Fruit fly (Drosophila melanogaster) whole organism, embryonic: ENCODE results near the gene Hand.
A peak's percentile ranks its signal among the peaks of the same experiment; 100 is the strongest.

Source experiments
- CG11093 ChIP-seq: fragments of 200-800 bp; sonication (Bioruptor generic); IDR thresholded peaks from 3 replicates; pipeline ENCODE4 v1.3.6; 2022; ENCODE audit warnings: missing biosample characterization, missing genetic modification characterization
- CG11696 ChIP-seq: fragments of 200-800 bp; sonication (Bioruptor generic); IDR thresholded peaks from 2 replicates; pipeline ENCODE4 v1.3.6; 2022; ENCODE audit warnings: missing biosample characterization, missing genetic modification characterization
- CG12219 ChIP-seq: fragments of 200-800 bp; sonication (Bioruptor generic); optimal IDR thresholded peaks from 3 replicates; lab custom pipeline; 2018; ENCODE audit warnings: missing biosample characterization, mild to moderate bottlenecking, missing genetic modification characterization
- CG12236 ChIP-seq: fragments of 200-800 bp; sonication (Bioruptor generic); optimal IDR thresholded peaks from 2 replicates; lab custom pipeline; 2016; ENCODE audit warnings: missing biosample characterization, missing genetic modification characterization
- CG12769 ChIP-seq: fragments of 200-800 bp; sonication (Bioruptor generic); optimal IDR thresholded peaks from 2 replicates; lab custom pipeline; 2019; ENCODE audit warnings: missing biosample characterization, mild to moderate bottlenecking, missing genetic modification characterization, moderate library complexity
- CG13296 ChIP-seq: fragments of 200-800 bp; sonication (Bioruptor generic); optimal IDR thresholded peaks from 3 replicates; lab custom pipeline; 2018; ENCODE audit warnings: missing biosample characterization, mild to moderate bottlenecking, missing genetic modification characterization
- CG13624 ChIP-seq: fragments of 200-800 bp; sonication (Bioruptor generic); optimal IDR thresholded peaks from 2 replicates; lab custom pipeline; 2016; ENCODE audit warnings: missing biosample characterization, missing genetic modification characterization
- CG14441 ChIP-seq: fragments of 200-800 bp; sonication (Bioruptor generic); IDR thresholded peaks from 2 replicates; pipeline ENCODE4 v1.3.6; 2022; ENCODE audit warnings: missing biosample characterization, missing genetic modification characterization
- CG17328 ChIP-seq: fragments of 200-800 bp; sonication (Bioruptor generic); IDR thresholded peaks from 2 replicates; pipeline ENCODE4 v1.3.6; 2022; ENCODE audit warnings: missing biosample characterization, missing genetic modification characterization
- CG18476 ChIP-seq: fragments of 200-800 bp; sonication (Bioruptor generic); optimal IDR thresholded peaks from 2 replicates; lab custom pipeline; 2016; ENCODE audit warnings: missing biosample characterization, mild to moderate bottlenecking, missing genetic modification characterization
- CG2202 ChIP-seq: fragments of 200-800 bp; sonication (Bioruptor generic); optimal IDR thresholded peaks from 2 replicates; lab custom pipeline; 2018; ENCODE audit warnings: missing biosample characterization, mild to moderate bottlenecking, missing genetic modification characterization
- CG33213 ChIP-seq: fragments of 200-800 bp; sonication (Bioruptor generic); optimal IDR thresholded peaks from 3 replicates; lab custom pipeline; 2016; ENCODE audit warnings: missing biosample characterization, missing genetic modification characterization
- CG33557 ChIP-seq: fragments of 200-800 bp; sonication (Bioruptor generic); optimal IDR thresholded peaks from 2 replicates; lab custom pipeline; 2019; ENCODE audit warnings: missing biosample characterization, mild to moderate bottlenecking, missing genetic modification characterization, moderate library complexity
- CG3407 ChIP-seq: fragments of 200-800 bp; sonication (Bioruptor generic); optimal IDR thresholded peaks from 2 replicates; lab custom pipeline; 2018; ENCODE audit warnings: missing biosample characterization, mild to moderate bottlenecking, missing genetic modification characterization
- CG4820 ChIP-seq: fragments of 200-800 bp; sonication (Bioruptor generic); optimal IDR thresholded peaks from 3 replicates; lab custom pipeline; 2016; ENCODE audit warnings: missing biosample characterization, missing genetic modification characterization
- CG5245 ChIP-seq: fragments of 200-800 bp; sonication (Bioruptor generic); optimal IDR thresholded peaks from 3 replicates; lab custom pipeline; 2016; ENCODE audit warnings: missing biosample characterization, missing genetic modification characterization
- CG6689 ChIP-seq: fragments of 200-800 bp; sonication (Bioruptor generic); IDR thresholded peaks from 2 replicates; pipeline ENCODE4 v1.3.6; 2022; ENCODE audit warnings: missing biosample characterization, missing genetic modification characterization
- CG7987 ChIP-seq: fragments of 200-800 bp; sonication (Bioruptor generic); optimal IDR thresholded peaks from 2 replicates; lab custom pipeline; 2018; ENCODE audit warnings: missing biosample characterization, mild to moderate bottlenecking, missing genetic modification characterization, moderate library complexity
- CG8944 ChIP-seq: fragments of 200-800 bp; sonication (Bioruptor generic); optimal IDR thresholded peaks from 3 replicates; lab custom pipeline; 2016; ENCODE audit warnings: missing biosample characterization, missing genetic modification characterization
- CG9609 ChIP-seq: fragments of 200-800 bp; sonication (Bioruptor generic); optimal IDR thresholded peaks from 3 replicates; lab custom pipeline; 2016; ENCODE audit warnings: missing biosample characterization, missing genetic modification characterization
- Camta ChIP-seq: fragments of 200-800 bp; sonication (Bioruptor generic); optimal IDR thresholded peaks from 2 replicates; lab custom pipeline; 2016; ENCODE audit warnings: missing biosample characterization, missing genetic modification characterization
- Drgx ChIP-seq: fragments of 200-800 bp; sonication (Bioruptor generic); IDR thresholded peaks from 2 replicates; pipeline ENCODE4 v1.3.6; 2022; ENCODE audit warnings: missing biosample characterization, missing genetic modification characterization
- E2f1 ChIP-seq: fragments of 200-800 bp; sonication (Bioruptor generic); IDR thresholded peaks from 2 replicates; pipeline ENCODE4 v1.3.6; 2022; ENCODE audit warnings: missing biosample characterization, missing genetic modification characterization
- Ets65A ChIP-seq: fragments of 200-800 bp; sonication (Bioruptor generic); peaks from one replicate; lab custom pipeline; 2016; ENCODE audit warnings: missing biosample characterization, missing genetic modification characterization
- MESR4 ChIP-seq: fragments of 200-800 bp; sonication (Bioruptor generic); optimal IDR thresholded peaks from 2 replicates; lab custom pipeline; 2018; ENCODE audit warnings: missing biosample characterization, mild to moderate bottlenecking, missing genetic modification characterization, moderate library complexity
- Optix ChIP-seq: fragments of 200-800 bp; sonication (Bioruptor generic); IDR thresholded peaks from 3 replicates; pipeline ENCODE4 v1.3.6; 2022; ENCODE audit warnings: missing biosample characterization, missing genetic modification characterization
- Pdp1 ChIP-seq, 2 experiments: fragments of 200-800 bp; sonication (Bioruptor generic); optimal IDR thresholded peaks; 3 replicates each; lab custom pipeline; 2016; ENCODE audit warnings: missing biosample characterization in 2 of 2, missing genetic modification characterization in 2 of 2, mild to moderate bottlenecking in 1 of 2, moderate library complexity in 1 of 2
- Side ChIP-seq: fragments of 200-800 bp; sonication (Bioruptor generic); optimal IDR thresholded peaks from 2 replicates; lab custom pipeline; 2016; ENCODE audit warnings: missing biosample characterization, missing genetic modification characterization
- Trl ChIP-seq, 3 experiments: fragments of >200 bp in 2 of 3; fragments of 200-800 bp in 1 of 3; sonication (Bioruptor generic) in 1 of 3; optimal IDR thresholded peaks; 2 replicates in 1 of 3; 3 replicates in 2 of 3; lab custom pipeline; 2016 to 2017; ENCODE audit warnings: missing biosample characterization in 1 of 3, missing genetic modification characterization in 1 of 3
- ap ChIP-seq: fragments of 200-800 bp; sonication (Bioruptor generic); IDR thresholded peaks from 2 replicates; pipeline ENCODE4 v1.3.6; 2022; ENCODE audit warnings: missing biosample characterization, missing genetic modification characterization
- btn ChIP-seq: fragments of 200-800 bp; sonication (Bioruptor generic); optimal IDR thresholded peaks from 2 replicates; lab custom pipeline; 2016; ENCODE audit warnings: missing biosample characterization, missing genetic modification characterization
- cg ChIP-seq: fragments of 200-800 bp; sonication (Bioruptor generic); optimal IDR thresholded peaks from 3 replicates; lab custom pipeline; 2019; ENCODE audit warnings: missing biosample characterization, mild to moderate bottlenecking, missing genetic modification characterization, moderate library complexity
- chn ChIP-seq: fragments of 200-800 bp; sonication (Bioruptor generic); optimal IDR thresholded peaks from 2 replicates; lab custom pipeline; 2016; ENCODE audit warnings: missing biosample characterization, missing genetic modification characterization
- dati ChIP-seq: fragments of 200-800 bp; sonication (Bioruptor generic); IDR thresholded peaks from 2 replicates; pipeline ENCODE4 v1.3.6; 2022; ENCODE audit warnings: missing biosample characterization, missing genetic modification characterization
- dpn ChIP-seq, 2 experiments: fragments of 200-800 bp; sonication (Bioruptor generic); optimal IDR thresholded peaks; 3 replicates each; lab custom pipeline; 2016; ENCODE audit warnings: missing biosample characterization in 2 of 2, missing genetic modification characterization in 2 of 2
- eve ChIP-seq, 2 experiments: fragments of >200 bp; optimal IDR thresholded peaks; 2 replicates each; lab custom pipeline; 2017; ENCODE audit warnings: missing biosample characterization in 2 of 2, missing genetic modification characterization in 2 of 2
- hbn ChIP-seq: fragments of 200-800 bp; sonication (Bioruptor generic); IDR thresholded peaks from 2 replicates; pipeline ENCODE4 v1.3.6; 2022; ENCODE audit warnings: missing biosample characterization, missing genetic modification characterization; ENCODE audit not compliant: partially characterized antibody
- ken ChIP-seq: fragments of 200-800 bp; sonication (Bioruptor generic); IDR thresholded peaks from 3 replicates; pipeline ENCODE4 v1.3.6; 2022; ENCODE audit warnings: missing biosample characterization, missing genetic modification characterization
- klu ChIP-seq: fragments of 200-800 bp; sonication (Bioruptor generic); IDR thresholded peaks from 2 replicates; pipeline ENCODE4 v1.3.6; 2022; ENCODE audit warnings: missing biosample characterization, missing genetic modification characterization
- lov ChIP-seq, 2 experiments: fragments of 200-800 bp in 1 of 2; fragments of >200 bp in 1 of 2; sonication (Bioruptor generic) in 1 of 2; IDR thresholded peaks in 1 of 2; optimal IDR thresholded peaks in 1 of 2; 2 replicates in 1 of 2; 3 replicates in 1 of 2; pipeline versions ENCODE4 v1.3.6 to Lab custom; 2017 to 2022; ENCODE audit warnings: missing biosample characterization in 1 of 2, missing genetic modification characterization in 1 of 2
- p53 ChIP-seq: fragments of 200-800 bp; sonication (Bioruptor generic); optimal IDR thresholded peaks from 2 replicates; lab custom pipeline; 2016; ENCODE audit warnings: missing biosample characterization, missing genetic modification characterization
- phol ChIP-seq: fragments of 200-800 bp; sonication (Bioruptor generic); optimal IDR thresholded peaks from 3 replicates; lab custom pipeline; 2018; ENCODE audit warnings: missing biosample characterization, mild to moderate bottlenecking, missing genetic modification characterization, moderate library complexity
- repo ChIP-seq: fragments of 200-800 bp; sonication (Bioruptor generic); optimal IDR thresholded peaks from 2 replicates; lab custom pipeline; 2016; ENCODE audit warnings: missing biosample characterization, missing genetic modification characterization
- rib ChIP-seq: fragments of 200-800 bp; sonication (Bioruptor generic); IDR thresholded peaks from 2 replicates; pipeline ENCODE4 v1.3.6; 2022; ENCODE audit warnings: missing biosample characterization, missing genetic modification characterization
- row ChIP-seq: fragments of 200-800 bp; sonication (Bioruptor generic); IDR thresholded peaks from 3 replicates; pipeline ENCODE4 v1.3.6; 2022; ENCODE audit warnings: missing biosample characterization, missing genetic modification characterization
- sens ChIP-seq: fragments of 200-800 bp; sonication (Bioruptor generic); peaks from one replicate; lab custom pipeline; 2016; ENCODE audit warnings: missing biosample characterization, missing genetic modification characterization
- shn ChIP-seq: fragments of 200-800 bp; sonication (Bioruptor generic); optimal IDR thresholded peaks from 3 replicates; lab custom pipeline; 2016; ENCODE audit warnings: missing biosample characterization, missing genetic modification characterization
- tna ChIP-seq: fragments of 200-800 bp; sonication (Bioruptor generic); IDR thresholded peaks from 2 replicates; pipeline ENCODE4 v1.3.6; 2022; ENCODE audit warnings: missing biosample characterization, missing genetic modification characterization; ENCODE audit not compliant: partially characterized antibody
- zf30C ChIP-seq: fragments of 200-800 bp; sonication (Bioruptor generic); optimal IDR thresholded peaks from 3 replicates; lab custom pipeline; 2018; ENCODE audit warnings: missing biosample characterization, mild to moderate bottlenecking, missing genetic modification characterization
- zfh1 ChIP-seq: fragments of 200-800 bp; sonication (Bioruptor generic); IDR thresholded peaks from 3 replicates; pipeline ENCODE4 v1.3.6; 2022; ENCODE audit warnings: missing biosample characterization, missing genetic modification characterization

Hand gene

DNA sequence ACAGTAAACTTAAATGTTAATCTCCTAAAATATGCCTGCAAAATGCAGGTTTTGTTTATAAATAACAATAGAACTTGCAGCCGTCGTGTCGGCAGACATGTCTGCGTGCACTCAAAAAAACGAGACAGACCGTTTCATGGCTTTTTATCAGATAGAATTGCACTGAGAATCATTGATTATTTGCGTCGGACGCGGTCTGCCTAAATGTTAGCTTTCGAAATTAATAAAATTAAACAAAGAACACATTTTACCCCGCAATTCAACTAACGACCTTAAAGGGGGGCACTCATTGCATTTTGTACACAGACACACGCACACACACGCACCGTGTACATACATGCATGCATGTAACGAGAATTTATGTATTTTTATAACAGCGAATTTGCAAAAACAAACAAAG, 18.3 kb downstream of the Hand start (continued):
- TF ChIP-seq eve (GFP tag; optimal IDR thresholded peaks at IDR 0.05; lab: Kevin White, UChicago), result peak in 1 of 2 experiments; percentile 81
- TF ChIP-seq CG12769 (tag; lab: Kevin White, UChicago), result no peak
- TF ChIP-seq dpn (GFP tag; optimal IDR thresholded peaks at IDR 0.05; lab: Kevin White, UChicago), result peak; percentile 5 to 22
- TF ChIP-seq dati (GFP tag; lab: Robert Waterston, UW), result 0 out of 2 replicates have a peak, but pooled peaks have one; percentile 8
- TF ChIP-seq Ets65A (GFP tag; lab: Kevin White, UChicago), result peak; percentile 53
- TF ChIP-seq Camta (GFP tag; lab: Kevin White, UChicago), result peak; percentile 23
- TF ChIP-seq CG6689 (GFP tag; lab: Robert Waterston, UW), result peak; percentile 19; the same call in 1 of the 2 replicates
- no peak for TF ChIP-seq CG13296 (GFP tag; lab: Kevin White, UChicago)
- no peak for TF ChIP-seq tna (GFP tag; lab: Robert Waterston, UW)
- peak; percentile 38; the same call in 1 of the 2 replicates for TF ChIP-seq E2f1
- TF ChIP-seq shn (GFP tag; lab: Kevin White, UChicago), result peak; percentile 10
- peak; percentile 4 for TF ChIP-seq CG8944
- TF ChIP-seq zf30C, result peak; percentile 89
- TF ChIP-seq CG5245, result peak; percentile 10
- TF ChIP-seq CG11696 (GFP tag; lab: Robert Waterston, UW), result no peak
- peak; percentile 42 for TF ChIP-seq chn
- TF ChIP-seq CG4820 (GFP tag; lab: Kevin White, UChicago), result peak; percentile 25
- TF ChIP-seq CG33213 (GFP tag; lab: Kevin White, UChicago), result peak; percentile 46
- TF ChIP-seq p53 (GFP tag; lab: Kevin White, UChicago), result peak; percentile 11
- peak; percentile 41; the same call in 1 of the 2 replicates for TF ChIP-seq CG14441
- peak; percentile 59 for TF ChIP-seq CG17328 (GFP tag; lab: Robert Waterston, UW)
- no peak for TF ChIP-seq CG33557 (GFP tag; lab: Kevin White, UChicago)
- peak in 1 of 2 experiments; percentile 47 for TF ChIP-seq Pdp1 (GFP tag; optimal IDR thresholded peaks at IDR 0.05; lab: Kevin White, UChicago)
- 0 out of 3 replicates have a peak, but pooled peaks have one; percentile 43 for TF ChIP-seq CG11093 (GFP tag; lab: Robert Waterston, UW)
- 0 out of 3 replicates have a peak, but pooled peaks have one; percentile 46 for TF ChIP-seq ken
- TF ChIP-seq CG7987 (GFP tag; lab: Kevin White, UChicago), result peak; percentile 11
- TF ChIP-seq CG9609 (GFP tag; lab: Kevin White, UChicago), result peak; percentile 13
- peak; percentile 92 for TF ChIP-seq cg
- TF ChIP-seq CG12236 (GFP tag; lab: Kevin White, UChicago), result peak; percentile 47
- TF ChIP-seq CG2202 (tag; lab: Kevin White, UChicago), result no peak
- TF ChIP-seq zfh1 (GFP tag; lab: Robert Waterston, UW), result peak; percentile 62
- TF ChIP-seq CG13624 (GFP tag; lab: Kevin White, UChicago), result peak; percentile 33
- no peak for TF ChIP-seq ap (GFP tag; lab: Robert Waterston, UW)
- TF ChIP-seq lov (optimal IDR thresholded peaks at IDR 0.05; lab: Kevin White, UChicago), result no peak
- TF ChIP-seq lov (GFP tag; IDR thresholded peaks at IDR 0.05; lab: Robert Waterston, UW), result 0 out of 3 replicates have a peak, but pooled peaks have one; percentile 21
- no peak for TF ChIP-seq hbn (GFP tag; lab: Robert Waterston, UW)
- TF ChIP-seq CG12219, result no peak
- no peak for TF ChIP-seq rib
- peak; percentile 18 for TF ChIP-seq CG3407 (GFP tag; lab: Kevin White, UChicago)
- no peak for TF ChIP-seq Optix (GFP tag; lab: Robert Waterston, UW)
- peak; percentile 17 for TF ChIP-seq btn (GFP tag; lab: Kevin White, UChicago)
- TF ChIP-seq Drgx (GFP tag; lab: Robert Waterston, UW), result peak; percentile 63
- TF ChIP-seq sens (GFP tag; lab: Kevin White, UChicago), result peak; percentile 93
- no peak for TF ChIP-seq klu (GFP tag; lab: Robert Waterston, UW)
- peak; percentile 28 for TF ChIP-seq phol (tag; lab: Kevin White, UChicago)
- peak; percentile 24 for TF ChIP-seq MESR4 (GFP tag; lab: Kevin White, UChicago)
- TF ChIP-seq repo (GFP tag; lab: Kevin White, UChicago), result no peak
- TF ChIP-seq row, result peak; percentile 37; the same call in 1 of the 3 replicates
- no peak for TF ChIP-seq Trl (optimal IDR thresholded peaks at IDR 0.05; lab: Kevin White, UChicago)
- TF ChIP-seq Trl (GFP tag; optimal IDR thresholded peaks at IDR 0.05; lab: Kevin White, UChicago), result peak; percentile 20
- peak; percentile 39 for TF ChIP-seq Side
- no peak for TF ChIP-seq CG18476 (GFP tag; lab: Kevin White, UChicago)
